Worm (Caenorhabditis elegans) whole organism, L4 larva: ENCODE data around the gene C37C3.1.

ENCODE experiments used
- F37D6.2 ChIP-seq: sonication (generic microtip); optimal IDR thresholded peaks from 2 replicates; lab custom pipeline; 2016; ENCODE audit warnings: mild to moderate bottlenecking, missing genetic modification characterization, missing compliant biosample characterization
- T20F7.1 ChIP-seq: fragments of 200-800 bp; sonication (Bioruptor generic); optimal IDR thresholded peaks from 2 replicates; lab custom pipeline; 2018; ENCODE audit warnings: mild to moderate bottlenecking, missing genetic modification characterization, missing compliant biosample characterization
- Y48G9A.11 ChIP-seq: fragments of 200-800 bp; sonication (Bioruptor generic); IDR thresholded peaks from 2 replicates; pipeline ENCODE4 v1.3.6; 2022; ENCODE audit warnings: missing genetic modification reagents, missing genetic modification characterization, missing compliant biosample characterization
- ZK546.5 ChIP-seq, 2 experiments: sonication (generic microtip); optimal IDR thresholded peaks; 2 replicates each; lab custom pipeline; 2017; ENCODE audit warnings: missing biosample characterization in 2 of 2, missing genetic modification characterization in 2 of 2
- aha-1 ChIP-seq: fragments of 150-350 bp; peaks from one replicate; lab custom pipeline; 2014; ENCODE audit warnings: missing biosample characterization, missing genetic modification characterization
- aly-2 ChIP-seq: sonication (generic microtip); optimal IDR thresholded peaks from 2 replicates; lab custom pipeline; 2018; ENCODE audit warnings: missing biosample characterization, missing genetic modification characterization
- attf-4 ChIP-seq: sonication (generic microtip); optimal IDR thresholded peaks from 3 replicates; lab custom pipeline; 2017; ENCODE audit warnings: missing biosample characterization, missing genetic modification characterization
- ceh-28 ChIP-seq: fragments of 150-350 bp; optimal IDR thresholded peaks from 2 replicates; lab custom pipeline; 2014; ENCODE audit warnings: missing biosample characterization, missing genetic modification reagents, missing genetic modification characterization
- ceh-62 ChIP-seq: sonication (generic microtip); optimal IDR thresholded peaks from 2 replicates; lab custom pipeline; 2017; ENCODE audit warnings: missing biosample characterization, missing genetic modification characterization
- daf-16 ChIP-seq, 3 experiments: sonication (generic microtip); optimal IDR thresholded peaks; 2 replicates each; lab custom pipeline; 2016 to 2017; ENCODE audit warnings: missing genetic modification characterization in 3 of 3, missing genetic modification reagents in 3 of 3, mild to moderate bottlenecking in 2 of 3, missing compliant biosample characterization in 2 of 3, missing biosample characterization in 1 of 3, moderate library complexity in 1 of 3
- dmd-6 ChIP-seq: fragments of 200-800 bp; sonication (Bioruptor generic); IDR thresholded peaks from 2 replicates; pipeline ENCODE4 v1.3.6; 2022; ENCODE audit warnings: missing genetic modification reagents, missing genetic modification characterization, missing compliant biosample characterization
- dmd-8 ChIP-seq: fragments of 200-800 bp; sonication (Bioruptor generic); IDR thresholded peaks from 2 replicates; pipeline ENCODE4 v1.3.6; 2022; ENCODE audit warnings: missing genetic modification characterization, missing compliant biosample characterization
- dve-1 ChIP-seq: sonication (generic microtip); optimal IDR thresholded peaks from 2 replicates; lab custom pipeline; 2017; ENCODE audit warnings: antibody characterized with exemption, mild to moderate bottlenecking, missing genetic modification characterization, missing compliant biosample characterization; ENCODE audit not compliant: insufficient read depth
- fkh-10 ChIP-seq: fragments of 150-350 bp; optimal IDR thresholded peaks from 2 replicates; lab custom pipeline; 2014; ENCODE audit warnings: missing biosample characterization, missing genetic modification reagents, missing genetic modification characterization
- gei-8 ChIP-seq: fragments of 200-800 bp; sonication (Bioruptor generic); optimal IDR thresholded peaks from 2 replicates; lab custom pipeline; 2018; ENCODE audit warnings: mild to moderate bottlenecking, missing genetic modification characterization, missing compliant biosample characterization
- hif-1 ChIP-seq, 2 experiments: sonication (generic microtip); optimal IDR thresholded peaks; 2 replicates each; lab custom pipeline; 2016 to 2017; ENCODE audit warnings: missing compliant biosample characterization in 2 of 2, missing genetic modification characterization in 2 of 2, missing genetic modification reagents in 2 of 2, missing genotype in 2 of 2, mild to moderate bottlenecking in 1 of 2
- hlh-11 ChIP-seq: fragments of 200-800 bp; sonication (Bioruptor generic); optimal IDR thresholded peaks from 2 replicates; lab custom pipeline; 2018; ENCODE audit warnings: mild to moderate bottlenecking, missing genetic modification characterization, missing compliant biosample characterization
- hlh-30 ChIP-seq: sonication (generic microtip); optimal IDR thresholded peaks from 2 replicates; lab custom pipeline; 2017; ENCODE audit warnings: antibody characterized with exemption, mild to moderate bottlenecking, missing genetic modification characterization, missing compliant biosample characterization; ENCODE audit not compliant: insufficient read depth
- jun-1 ChIP-seq: fragments of 150-350 bp; optimal IDR thresholded peaks from 2 replicates; lab custom pipeline; 2014; ENCODE audit warnings: missing biosample characterization, missing genetic modification reagents, missing genetic modification characterization
- mep-1 ChIP-seq: fragments of 150-350 bp; sonication (generic microtip); optimal IDR thresholded peaks from 3 replicates; lab custom pipeline; 2014; ENCODE audit warnings: missing biosample characterization, missing genetic modification characterization
- mes-2 ChIP-seq: sonication (generic microtip); optimal IDR thresholded peaks from 2 replicates; lab custom pipeline; 2016; ENCODE audit warnings: missing genotype, mild to moderate bottlenecking, missing genetic modification characterization, missing compliant biosample characterization; ENCODE audit not compliant: poor library complexity, severe bottlenecking
- mxl-2 ChIP-seq: fragments of 200-800 bp; sonication (Bioruptor generic); conservative IDR thresholded peaks from 2 replicates; pipeline ENCODE4 v1.3.6; 2022; ENCODE audit warnings: missing genetic modification reagents, missing genetic modification characterization, missing compliant biosample characterization
- nhr-41 ChIP-seq: fragments of 200-800 bp; sonication (Bioruptor generic); IDR thresholded peaks from 2 replicates; pipeline ENCODE4 v1.3.6; 2022; ENCODE audit warnings: missing genetic modification reagents, missing genetic modification characterization, missing compliant biosample characterization
- nhr-42 ChIP-seq: fragments of 200-800 bp; sonication (Bioruptor generic); IDR thresholded peaks from 2 replicates; pipeline ENCODE4 v1.3.6; 2022; ENCODE audit warnings: missing genetic modification characterization, missing compliant biosample characterization
- set-16 ChIP-seq: fragments of 200-800 bp; sonication (Bioruptor generic); IDR thresholded peaks from 2 replicates; pipeline ENCODE4 v1.3.6; 2022; ENCODE audit warnings: missing genetic modification reagents, missing genetic modification characterization, missing compliant biosample characterization
- snpc-1.2 ChIP-seq: fragments of 200-800 bp; sonication (Bioruptor generic); IDR thresholded peaks from 2 replicates; pipeline ENCODE4 v1.3.6; 2022; ENCODE audit warnings: missing genetic modification reagents, missing genetic modification characterization, missing compliant biosample characterization
- tag-97 ChIP-seq: fragments of 200-800 bp; sonication (Bioruptor generic); IDR thresholded peaks from 2 replicates; pipeline ENCODE4 v1.3.6; 2022; ENCODE audit warnings: missing genetic modification characterization, missing compliant biosample characterization
- unc-62 ChIP-seq, 3 experiments: fragments of 150-350 bp in 1 of 3; sonication (generic microtip); optimal IDR thresholded peaks in 2 of 3; peaks in 1 of 3; 1 replicate in 1 of 3; 2 replicates in 2 of 3; lab custom pipeline; 2014 to 2017; ENCODE audit warnings: missing biosample characterization in 3 of 3, missing genetic modification characterization in 3 of 3, missing genetic modification reagents in 3 of 3, missing genotype in 1 of 3
- zfp-2 ChIP-seq: sonication (generic microtip); optimal IDR thresholded peaks from 2 replicates; lab custom pipeline; 2016; ENCODE audit warnings: mild to moderate bottlenecking, missing genetic modification characterization, missing compliant biosample characterization

C37C3.1 gene

ce11 chrV:7899761-7900160, 42.0 kb downstream of the C37C3.1 start, which contains the start of gene F40A3.7:
F40A3.7 (minus strand) TSS chrV:7899861.
- TF ChIP-seq ceh-62 (tag; lab: Kevin White, UChicago) (no peak), mes-2 (tag; lab: Kevin White, UChicago) (no peak), aha-1 (tag; lab: Kevin White, UChicago) (no peak), zfp-2 (no peak), hlh-30 (tag; lab: Kevin White, UChicago) (no peak), gei-8 (GFP tag; lab: Kevin White, UChicago) (no peak), dmd-6 (no peak), ceh-28 (tag; lab: Kevin White, UChicago) (no peak), hlh-11 (tag; lab: Kevin White, UChicago) (no peak), Y48G9A.11 (GFP tag; lab: Robert Waterston, UW) (no peak), attf-4 (tag; lab: Kevin White, UChicago) (no peak), set-16 (GFP tag; lab: Robert Waterston, UW) (no peak), nhr-41 (no peak)

- TF ChIP-seq nhr-42 (GFP tag; lab: Robert Waterston, UW) (no peak), mxl-2 (GFP tag; lab: Robert Waterston, UW) (no peak), T20F7.1 (GFP tag; lab: Kevin White, UChicago) (no peak), hlh-30 (tag; lab: Kevin White, UChicago) (no peak), hlh-11 (tag; lab: Kevin White, UChicago) (no peak), F37D6.2 (tag; lab: Kevin White, UChicago) (no peak), attf-4 (tag; lab: Kevin White, UChicago) (no peak), dve-1 (tag; lab: Kevin White, UChicago) (no peak)
Measured at ce11 chrV:7901222-7901621, 43.5 kb downstream of the C37C3.1 start.

- TF ChIP-seq unc-62 (GFP tag; optimal IDR thresholded peaks at IDR 0.05 in 1 of 2; lab: Kevin White, UChicago) (peak in 1 of 2 experiments; percentile 80), unc-62 (tag; optimal IDR thresholded peaks at IDR 0.05; lab: Kevin White, UChicago) (no peak), aly-2 (tag; lab: Kevin White, UChicago) (no peak), jun-1 (tag; lab: Kevin White, UChicago) (no peak), nhr-42 (GFP tag; lab: Robert Waterston, UW) (no peak), fkh-10 (GFP tag; lab: Kevin White, UChicago) (peak; percentile 92), snpc-1.2 (GFP tag; lab: Robert Waterston, UW) (no peak), dmd-8 (GFP tag; lab: Robert Waterston, UW) (no peak), hif-1 (tag; optimal IDR thresholded peaks at IDR 0.05; lab: Kevin White, UChicago) (no peak)
- TF ChIP-seq, all 104 proteins: peak for 2
Measured at ce11 chrV:7904389-7904788, 46.6 kb downstream of the C37C3.1 start.

- TF ChIP-seq mep-1 (tag; lab: Kevin White, UChicago) (no peak), tag-97 (GFP tag; lab: Robert Waterston, UW) (no peak), daf-16 (GFP tag; optimal IDR thresholded peaks at IDR 0.05; lab: Kevin White, UChicago) (peak in 1 of 2 experiments; percentile 94), daf-16 (tag; optimal IDR thresholded peaks at IDR 0.05; lab: Kevin White, UChicago) (no peak), ZK546.5 (tag; optimal IDR thresholded peaks at IDR 0.05; lab: Kevin White, UChicago) (no peak)
Measured at ce11 chrV:7908431-7908830, 50.7 kb downstream of the C37C3.1 start.
